Fruit fly (Drosophila melanogaster) whole organism, embryonic: ENCODE results near the gene Ir31a.

Experiments used
- Atf-2 ChIP-seq: fragments of 200-800 bp; sonication (Bioruptor generic); optimal IDR thresholded peaks from 2 replicates; lab custom pipeline; 2016; ENCODE audit warnings: missing biosample characterization, missing genetic modification characterization
- Atf6 ChIP-seq: fragments of 200-800 bp; sonication (Bioruptor generic); IDR thresholded peaks from 2 replicates; pipeline ENCODE4 v1.3.6; 2022; ENCODE audit warnings: missing biosample characterization, missing genetic modification characterization
- BtbVII ChIP-seq: fragments of 200-800 bp; sonication (Bioruptor generic); optimal IDR thresholded peaks from 3 replicates; lab custom pipeline; 2017; ENCODE audit warnings: missing biosample characterization, mild to moderate bottlenecking, missing genetic modification characterization
- CG1024 ChIP-seq: fragments of 200-800 bp; sonication (Bioruptor generic); IDR thresholded peaks from 2 replicates; pipeline ENCODE4 v1.3.6; 2022; ENCODE audit warnings: missing biosample characterization, missing genetic modification characterization
- CG10979 ChIP-seq: fragments of 200-800 bp; sonication (Bioruptor generic); optimal IDR thresholded peaks from 2 replicates; lab custom pipeline; 2018; ENCODE audit warnings: missing biosample characterization, mild to moderate bottlenecking, missing genetic modification characterization, moderate library complexity
- CG11696 ChIP-seq: fragments of 200-800 bp; sonication (Bioruptor generic); IDR thresholded peaks from 2 replicates; pipeline ENCODE4 v1.3.6; 2022; ENCODE audit warnings: missing biosample characterization, missing genetic modification characterization
- CG1233 ChIP-seq: fragments of 200-800 bp; sonication (Bioruptor generic); optimal IDR thresholded peaks from 4 replicates; lab custom pipeline; 2018; ENCODE audit warnings: missing biosample characterization, mild to moderate bottlenecking, missing genetic modification characterization
- CG1647 ChIP-seq: fragments of 200-800 bp; sonication (Bioruptor generic); optimal IDR thresholded peaks from 3 replicates; lab custom pipeline; 2016; ENCODE audit warnings: missing biosample characterization, missing genetic modification characterization
- CG17361 ChIP-seq: fragments of 200-800 bp; sonication (Bioruptor generic); IDR thresholded peaks from 3 replicates; pipeline ENCODE4 v1.3.6; 2022; ENCODE audit warnings: missing biosample characterization, missing genetic modification characterization
- CG17568 ChIP-seq: fragments of 200-800 bp; sonication (Bioruptor generic); optimal IDR thresholded peaks from 2 replicates; lab custom pipeline; 2018; ENCODE audit warnings: missing biosample characterization, mild to moderate bottlenecking, missing genetic modification characterization, moderate library complexity
- CG17829 ChIP-seq: fragments of 200-800 bp; optimal IDR thresholded peaks from 2 replicates; lab custom pipeline; 2019; ENCODE audit warnings: missing biosample characterization, mild to moderate bottlenecking, missing genetic modification characterization, moderate library complexity
- CG2889 ChIP-seq: fragments of 200-800 bp; sonication (Bioruptor generic); IDR thresholded peaks from 3 replicates; pipeline ENCODE4 v1.3.6; 2022; ENCODE audit warnings: missing biosample characterization, missing genetic modification characterization
- CG3065 ChIP-seq: fragments of 200-800 bp; sonication (Bioruptor generic); optimal IDR thresholded peaks from 2 replicates; lab custom pipeline; 2016; ENCODE audit warnings: missing biosample characterization, missing genetic modification characterization
- CG32532 ChIP-seq: fragments of 200-800 bp; sonication (Bioruptor generic); IDR thresholded peaks from 2 replicates; pipeline ENCODE4 v1.3.6; 2022; ENCODE audit warnings: missing biosample characterization, missing genetic modification characterization
- CG32772 ChIP-seq: fragments of 200-800 bp; sonication (Bioruptor generic); IDR thresholded peaks from 2 replicates; pipeline ENCODE4 v1.3.6; 2022; ENCODE audit warnings: missing biosample characterization, missing genetic modification characterization
- CG7556 ChIP-seq: fragments of 200-800 bp; sonication (Bioruptor generic); optimal IDR thresholded peaks from 2 replicates; lab custom pipeline; 2017; ENCODE audit warnings: missing biosample characterization, mild to moderate bottlenecking, missing genetic modification characterization
- CG7786 ChIP-seq: fragments of 200-800 bp; sonication (Bioruptor generic); optimal IDR thresholded peaks from 2 replicates; lab custom pipeline; 2016; ENCODE audit warnings: missing biosample characterization, missing genetic modification characterization
- CG9727 ChIP-seq: fragments of 200-800 bp; sonication (Bioruptor generic); optimal IDR thresholded peaks from 3 replicates; lab custom pipeline; 2017; ENCODE audit warnings: missing biosample characterization, mild to moderate bottlenecking, missing genetic modification characterization
- E2f1 ChIP-seq: fragments of 200-800 bp; sonication (Bioruptor generic); IDR thresholded peaks from 2 replicates; pipeline ENCODE4 v1.3.6; 2022; ENCODE audit warnings: missing biosample characterization, missing genetic modification characterization
- Ets65A ChIP-seq: fragments of 200-800 bp; sonication (Bioruptor generic); peaks from one replicate; lab custom pipeline; 2016; ENCODE audit warnings: missing biosample characterization, missing genetic modification characterization
- Hmr ChIP-seq: fragments of 200-800 bp; sonication (Bioruptor generic); optimal IDR thresholded peaks from 3 replicates; lab custom pipeline; 2017; ENCODE audit warnings: mild to moderate bottlenecking, missing biosample characterization, missing genetic modification reagents, missing genetic modification characterization
- Jarid2 ChIP-seq: fragments of 200-800 bp; sonication (Bioruptor generic); optimal IDR thresholded peaks from 3 replicates; lab custom pipeline; 2017; ENCODE audit warnings: mild to moderate bottlenecking, missing biosample characterization, missing genetic modification reagents, missing genetic modification characterization
- Kr ChIP-seq: fragments of 200-800 bp; sonication (Bioruptor generic); optimal IDR thresholded peaks from 2 replicates; lab custom pipeline; 2017; ENCODE audit warnings: missing biosample characterization, mild to moderate bottlenecking, missing genetic modification characterization
- Med ChIP-seq: fragments of 200-800 bp; sonication (Bioruptor generic); peaks from one replicate; lab custom pipeline; 2016; ENCODE audit warnings: missing biosample characterization, missing genetic modification characterization, mild to moderate bottlenecking, inconsistent platforms, moderate library complexity
- Myb ChIP-seq: fragments of 200-800 bp; sonication (Bioruptor generic); optimal IDR thresholded peaks from 2 replicates; lab custom pipeline; 2016; ENCODE audit warnings: missing biosample characterization, missing genetic modification characterization
- NFAT ChIP-seq: fragments of 200-800 bp; sonication (Bioruptor generic); IDR thresholded peaks from 2 replicates; pipeline ENCODE4 v1.3.6; 2022; ENCODE audit warnings: missing biosample characterization, missing genetic modification characterization
- Nf-YC ChIP-seq: fragments of 200-800 bp; optimal IDR thresholded peaks from 3 replicates; lab custom pipeline; 2019; ENCODE audit warnings: missing biosample characterization, mild to moderate bottlenecking, missing genetic modification characterization, moderate library complexity
- Sin3A ChIP-seq: fragments of >200 bp; optimal IDR thresholded peaks from 2 replicates; lab custom pipeline; 2018
- abd-A ChIP-seq: fragments of 200-800 bp; sonication (Bioruptor generic); optimal IDR thresholded peaks from 3 replicates; lab custom pipeline; 2019; ENCODE audit warnings: missing biosample characterization, mild to moderate bottlenecking, missing genetic modification characterization, moderate library complexity
- aop ChIP-seq: fragments of 200-800 bp; sonication (Bioruptor generic); IDR thresholded peaks from 2 replicates; pipeline ENCODE4 v1.3.6; 2022; ENCODE audit warnings: missing biosample characterization, missing genetic modification characterization
- ara ChIP-seq: fragments of 200-800 bp; sonication (Bioruptor generic); IDR thresholded peaks from 2 replicates; pipeline ENCODE4 v1.3.6; 2022; ENCODE audit warnings: missing biosample characterization, missing genetic modification characterization
- dmrt99B ChIP-seq: fragments of 200-800 bp; sonication (Bioruptor generic); optimal IDR thresholded peaks from 2 replicates; lab custom pipeline; 2018; ENCODE audit warnings: missing biosample characterization, mild to moderate bottlenecking, missing genetic modification characterization, moderate library complexity
- en ChIP-seq: fragments of 200-800 bp; sonication (Bioruptor generic); optimal IDR thresholded peaks from 2 replicates; lab custom pipeline; 2016; ENCODE audit warnings: missing biosample characterization, missing genetic modification characterization
- fd64A ChIP-seq: fragments of 200-800 bp; sonication (Bioruptor generic); optimal IDR thresholded peaks from 3 replicates; lab custom pipeline; 2018; ENCODE audit warnings: missing biosample characterization, mild to moderate bottlenecking, missing genetic modification characterization
- grn ChIP-seq: fragments of 200-800 bp; sonication (Bioruptor generic); optimal IDR thresholded peaks from 3 replicates; lab custom pipeline; 2017; ENCODE audit warnings: missing biosample characterization, missing genetic modification characterization
- jigr1 ChIP-seq: fragments of 200-800 bp; sonication (Bioruptor generic); IDR thresholded peaks from 3 replicates; pipeline ENCODE4 v1.3.6; 2022; ENCODE audit warnings: missing biosample characterization, missing genetic modification characterization
- kni ChIP-seq: fragments of 200-800 bp; sonication (Bioruptor generic); optimal IDR thresholded peaks from 3 replicates; lab custom pipeline; 2017; ENCODE audit warnings: mild to moderate bottlenecking, missing biosample characterization, missing genetic modification reagents, missing genetic modification characterization
- lmd ChIP-seq: fragments of 200-800 bp; sonication (Bioruptor generic); IDR thresholded peaks from 2 replicates; pipeline ENCODE4 v1.3.6; 2022; ENCODE audit warnings: missing biosample characterization, missing genetic modification characterization
- nerfin-2 ChIP-seq: fragments of 200-800 bp; sonication (Bioruptor generic); IDR thresholded peaks from 2 replicates; pipeline ENCODE4 v1.3.6; 2022; ENCODE audit warnings: missing biosample characterization, missing genetic modification characterization; ENCODE audit not compliant: partially characterized antibody
- nmo ChIP-seq: fragments of 200-800 bp; sonication (Bioruptor generic); optimal IDR thresholded peaks from 2 replicates; lab custom pipeline; 2018; ENCODE audit warnings: missing biosample characterization, mild to moderate bottlenecking, missing genetic modification characterization, moderate library complexity
- phol ChIP-seq: fragments of 200-800 bp; sonication (Bioruptor generic); optimal IDR thresholded peaks from 3 replicates; lab custom pipeline; 2018; ENCODE audit warnings: missing biosample characterization, mild to moderate bottlenecking, missing genetic modification characterization, moderate library complexity
- pita ChIP-seq: fragments of 200-800 bp; sonication (Bioruptor generic); optimal IDR thresholded peaks from 2 replicates; lab custom pipeline; 2017; ENCODE audit warnings: missing biosample characterization, mild to moderate bottlenecking, missing genetic modification characterization
- schlank ChIP-seq: fragments of 200-800 bp; sonication (Bioruptor generic); optimal IDR thresholded peaks from 2 replicates; lab custom pipeline; 2018; ENCODE audit warnings: missing biosample characterization, mild to moderate bottlenecking, missing genetic modification characterization
- sim ChIP-seq: fragments of 200-800 bp; sonication (Bioruptor generic); IDR thresholded peaks from 2 replicates; pipeline ENCODE4 v1.3.6; 2022; ENCODE audit warnings: missing biosample characterization, missing genetic modification characterization
- sna ChIP-seq: fragments of 200-800 bp; sonication (Bioruptor generic); IDR thresholded peaks from 2 replicates; pipeline ENCODE4 v1.3.6; 2022; ENCODE audit warnings: missing biosample characterization, missing genetic modification characterization; ENCODE audit not compliant: partially characterized antibody
- so ChIP-seq: fragments of 200-800 bp; sonication (Bioruptor generic); IDR thresholded peaks from 3 replicates; pipeline ENCODE4 v1.3.6; 2022; ENCODE audit warnings: missing biosample characterization, missing genetic modification characterization
- sug ChIP-seq: fragments of 200-800 bp; optimal IDR thresholded peaks from 2 replicates; lab custom pipeline; 2019; ENCODE audit warnings: missing biosample characterization, mild to moderate bottlenecking, missing genetic modification characterization, moderate library complexity
- tna ChIP-seq: fragments of 200-800 bp; sonication (Bioruptor generic); IDR thresholded peaks from 2 replicates; pipeline ENCODE4 v1.3.6; 2022; ENCODE audit warnings: missing biosample characterization, missing genetic modification characterization; ENCODE audit not compliant: partially characterized antibody
- unpg ChIP-seq: fragments of 200-800 bp; sonication (Bioruptor generic); optimal IDR thresholded peaks from 3 replicates; lab custom pipeline; 2018; ENCODE audit warnings: missing biosample characterization, mild to moderate bottlenecking, missing genetic modification characterization, moderate library complexity
- wek ChIP-seq: fragments of 200-800 bp; sonication (Bioruptor generic); optimal IDR thresholded peaks from 3 replicates; lab custom pipeline; 2018; ENCODE audit warnings: missing biosample characterization, mild to moderate bottlenecking, missing genetic modification characterization, moderate library complexity
- yki ChIP-seq: fragments of >200 bp; optimal IDR thresholded peaks from 3 replicates; lab custom pipeline; 2018

Gene Ir31a

DNA sequence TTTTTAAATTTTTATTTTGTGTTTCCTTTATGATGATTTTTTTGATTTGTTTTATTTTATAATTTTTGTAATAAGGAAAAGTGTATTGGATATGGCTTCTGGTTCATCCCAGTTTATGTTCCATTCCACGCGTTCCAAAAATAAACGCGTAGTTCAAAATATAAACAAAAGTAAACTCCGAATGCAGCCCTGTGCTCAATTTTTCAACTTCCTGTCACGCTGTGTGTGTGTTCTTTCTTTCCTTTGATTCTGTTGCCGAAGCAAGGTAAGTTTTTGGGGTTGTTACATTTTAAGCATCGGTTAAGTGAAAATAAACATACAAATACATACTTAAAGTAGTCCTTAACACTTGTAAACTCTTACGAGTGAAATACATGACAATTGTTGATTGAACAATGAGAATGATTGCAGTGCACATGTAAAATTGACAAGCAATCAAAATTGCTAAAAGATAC is 2.8 kb downstream of the Ir31a start, which contains the start of the genes Ip259 and RpS27A (continued):
- peak; percentile 85 for TF ChIP-seq phol
- TF ChIP-seq Med: peak; percentile 97
- TF ChIP-seq pita (GFP tag; lab: Kevin White, UChicago): no peak
- peak; percentile 54 for TF ChIP-seq schlank
- TF ChIP-seq ara (GFP tag; lab: Robert Waterston, UW): no peak
- TF ChIP-seq grn (GFP tag; lab: Kevin White, UChicago): no peak
- TF ChIP-seq Atf6 (GFP tag; lab: Robert Waterston, UW): peak; percentile 66
- peak; percentile 61 for TF ChIP-seq BtbVII
- TF ChIP-seq CG7556 (GFP tag; lab: Kevin White, UChicago): no peak
- peak; percentile 60 for TF ChIP-seq CG7786
- no peak for TF ChIP-seq CG11696 (GFP tag; lab: Robert Waterston, UW)
- peak; percentile 81 for TF ChIP-seq nmo (GFP tag; lab: Kevin White, UChicago)
- TF ChIP-seq so (GFP tag; lab: Robert Waterston, UW): peak; percentile 53; the same call in 1 of the 3 replicates
- TF ChIP-seq kni (GFP tag; lab: Kevin White, UChicago): no peak
- peak; percentile 76 for TF ChIP-seq unpg
- peak; percentile 47 for TF ChIP-seq Atf-2 (GFP tag; lab: Kevin White, UChicago)
- peak; percentile 89 for TF ChIP-seq CG1233 (GFP tag; lab: Kevin White, UChicago)
- no peak for TF ChIP-seq abd-A (tag; lab: Kevin White, UChicago)
- TF ChIP-seq fd64A (GFP tag; lab: Kevin White, UChicago): peak; percentile 66
- peak; percentile 61 for TF ChIP-seq CG3065 (GFP tag; lab: Kevin White, UChicago)
- TF ChIP-seq CG9727 (GFP tag; lab: Kevin White, UChicago): peak; percentile 91
- no peak for TF ChIP-seq sna (GFP tag; lab: Robert Waterston, UW)
- TF ChIP-seq aop (GFP tag; lab: Robert Waterston, UW): no peak
- peak; percentile 64 for TF ChIP-seq CG17568 (GFP tag; lab: Kevin White, UChicago)
- no peak for TF ChIP-seq Sin3A
- TF ChIP-seq Jarid2 (GFP tag; lab: Kevin White, UChicago): no peak
- peak; percentile 64; the same call in 1 of the 2 replicates for TF ChIP-seq sim (GFP tag; lab: Robert Waterston, UW)
- no peak; the same call in 1 of the 2 replicates for TF ChIP-seq tna (GFP tag; lab: Robert Waterston, UW)
- peak; percentile 46 for TF ChIP-seq CG17829 (tag; lab: Kevin White, UChicago)
- no peak for TF ChIP-seq yki (lab: Kevin White, UChicago)
- TF ChIP-seq CG1647: peak; percentile 64
- peak; percentile 38; the same call in 1 of the 3 replicates for TF ChIP-seq CG2889 (GFP tag; lab: Robert Waterston, UW)
- peak; percentile 98 for TF ChIP-seq Ets65A (GFP tag; lab: Kevin White, UChicago)
- peak; percentile 63 for TF ChIP-seq en (GFP tag; lab: Kevin White, UChicago)
- no peak for TF ChIP-seq Hmr
- peak; percentile 84 for TF ChIP-seq wek (GFP tag; lab: Kevin White, UChicago)
- TF ChIP-seq CG17361: peak; percentile 75; the same call in 2 of the 3 replicates
- peak; percentile 98 for TF ChIP-seq CG1024 (GFP tag; lab: Robert Waterston, UW)
- peak; percentile 57 for TF ChIP-seq CG10979
- TF ChIP-seq sug (tag; lab: Kevin White, UChicago): peak; percentile 75
- TF ChIP-seq dmrt99B (tag; lab: Kevin White, UChicago): no peak
- peak; percentile 83 for TF ChIP-seq CG32532 (GFP tag; lab: Robert Waterston, UW)
- TF ChIP-seq nerfin-2 (GFP tag; lab: Robert Waterston, UW): no peak
- TF ChIP-seq lmd (GFP tag; lab: Robert Waterston, UW): peak; percentile 57
- TF ChIP-seq Kr (GFP tag; lab: Kevin White, UChicago): no peak
- no peak for TF ChIP-seq jigr1 (GFP tag; lab: Robert Waterston, UW)
- peak; percentile 42 for TF ChIP-seq Myb (GFP tag; lab: Kevin White, UChicago)
- peak; percentile 56 for TF ChIP-seq Nf-YC (tag; lab: Kevin White, UChicago)
- no peak; the same call in 1 of the 2 replicates for TF ChIP-seq CG32772 (GFP tag; lab: Robert Waterston, UW)
- no peak; the same call in 1 of the 2 replicates for TF ChIP-seq NFAT (GFP tag; lab: Robert Waterston, UW)
- peak; percentile 61; the same call in 1 of the 2 replicates for TF ChIP-seq E2f1 (GFP tag; lab: Robert Waterston, UW)
